Fruit fly (Drosophila melanogaster) whole organism, pupa: ENCODE measurements around the gene Cpr78Ca.

Experiments used
- CG13204 ChIP-seq: fragments of 200-800 bp; sonication (Bioruptor generic); optimal IDR thresholded peaks from 2 replicates; lab custom pipeline; 2018; ENCODE audit warnings: missing biosample characterization, mild to moderate bottlenecking, missing genetic modification characterization, moderate library complexity
- CG15710 ChIP-seq: fragments of 200-800 bp; sonication (Bioruptor generic); optimal IDR thresholded peaks from 2 replicates; lab custom pipeline; 2018; ENCODE audit warnings: missing biosample characterization, mild to moderate bottlenecking, missing genetic modification characterization, moderate library complexity
- CG32121 ChIP-seq: fragments of 200-800 bp; sonication (Bioruptor generic); IDR thresholded peaks from 2 replicates; pipeline ENCODE4 v1.3.6; 2022; ENCODE audit warnings: missing biosample characterization, missing genetic modification characterization
- CG9948 ChIP-seq: fragments of 200-800 bp; sonication (Bioruptor generic); optimal IDR thresholded peaks from 2 replicates; lab custom pipeline; 2018; ENCODE audit warnings: missing biosample characterization, mild to moderate bottlenecking, missing genetic modification characterization, moderate library complexity
- Pif1A ChIP-seq: fragments of 200-800 bp; sonication (Bioruptor generic); optimal IDR thresholded peaks from 3 replicates; lab custom pipeline; 2016; ENCODE audit warnings: missing biosample characterization, missing genetic modification characterization

DNA sequence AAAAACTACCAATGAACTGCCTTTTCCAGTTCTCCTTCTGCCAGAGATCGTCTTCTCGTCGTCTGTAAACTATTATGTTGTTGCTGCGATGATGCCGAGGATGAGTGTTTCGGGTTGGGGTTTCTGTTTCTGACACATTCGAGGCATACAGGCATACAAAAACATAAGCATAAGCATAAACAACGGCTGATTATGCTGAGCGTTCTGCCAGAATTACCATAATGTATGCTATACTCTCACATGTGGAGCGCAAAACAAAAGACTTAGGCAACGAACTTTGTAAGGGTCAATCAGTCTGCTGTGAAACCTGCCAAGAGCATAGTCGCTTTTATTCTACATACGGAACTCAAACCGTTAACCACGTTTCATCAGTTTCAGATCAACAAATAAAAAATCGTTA lies 1.6 kb upstream of the Cpr78Ca start, which contains the start of gene Cpr78Cb:
- TF ChIP-seq CG15710 (tag; lab: Kevin White, UChicago) (no peak), CG32121 (GFP tag; lab: Robert Waterston, UW) (no peak), CG13204 (GFP tag; lab: Kevin White, UChicago) (no peak), CG9948 (no peak), Pif1A (GFP tag; lab: Kevin White, UChicago) (no peak)
